Fruit fly (Drosophila melanogaster): ENCODE data around the gene Paf-AHalpha.

DNA sequence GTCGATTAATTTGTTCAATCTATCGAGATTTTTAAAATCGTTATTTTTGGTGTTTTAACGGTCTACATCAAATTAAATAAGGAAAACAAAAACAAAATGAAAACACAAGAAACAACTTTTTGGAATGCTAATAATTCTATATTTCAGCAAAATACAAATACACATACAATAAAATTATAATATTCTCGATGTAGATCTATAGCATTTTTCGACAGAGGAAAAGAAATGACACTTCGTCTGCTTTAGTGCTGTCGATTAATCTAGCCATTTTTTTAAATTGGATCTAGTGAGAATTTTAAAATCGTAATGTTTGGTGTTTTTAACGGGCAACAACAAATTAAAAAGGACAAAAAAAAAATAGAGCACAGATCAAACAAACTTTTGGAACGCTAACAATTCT lies 48.3 kb downstream of the Paf-AHalpha start, which contains the start of gene Arp6:
- TF ChIP-seq D1 (tag; optimal IDR thresholded peaks at IDR 0.05): no peak
- no peak for TF ChIP-seq fd96Ca (GFP tag; IDR thresholded peaks at IDR 0.05)
- TF ChIP-seq CG15710 (tag; optimal IDR thresholded peaks at IDR 0.05): no peak
- no peak for TF ChIP-seq Ets98B (GFP tag; IDR thresholded peaks at IDR 0.05)
